Worm (Caenorhabditis elegans): ENCODE data around the gene grwd-1.

DNA sequence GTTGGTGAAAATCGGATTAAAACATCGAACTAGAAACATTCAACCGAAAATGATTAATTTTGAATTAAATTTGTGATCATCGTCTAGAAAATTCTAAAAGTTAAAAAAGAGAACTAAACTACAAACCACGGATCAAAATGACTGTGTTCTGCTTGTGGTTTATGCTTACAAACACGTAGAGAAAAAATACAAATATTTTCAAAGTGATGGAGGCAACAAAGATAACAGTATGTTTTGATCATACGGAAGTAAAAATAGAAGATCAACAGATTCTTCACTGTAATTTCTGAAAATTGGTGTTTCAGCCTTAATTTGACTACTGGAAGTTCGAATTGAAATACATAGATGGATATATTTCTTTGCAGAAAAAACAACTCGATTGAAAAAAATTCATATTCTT, 50.0 kb downstream of the grwd-1 start:
- TF ChIP-seq lin-11 (tag; optimal IDR thresholded peaks at IDR 0.05), result no peak
- TF ChIP-seq pha-4 (tag; optimal IDR thresholded peaks at IDR 0.05), result no peak
- TF ChIP-seq eyg-1 (tag; optimal IDR thresholded peaks at IDR 0.05), result no peak
- TF ChIP-seq che-1 (tag; optimal IDR thresholded peaks at IDR 0.05), result no peak
- no peak for TF ChIP-seq dve-1 (tag; optimal IDR thresholded peaks at IDR 0.05)
- no peak for TF ChIP-seq hlh-15 (tag; optimal IDR thresholded peaks at IDR 0.05)
- TF ChIP-seq F13H6.1 (tag; optimal IDR thresholded peaks at IDR 0.05), result no peak
- TF ChIP-seq fkh-10 (GFP tag; optimal IDR thresholded peaks at IDR 0.05), result no peak
- no peak for TF ChIP-seq pqm-1 (tag; optimal IDR thresholded peaks at IDR 0.05)
- no peak for TF ChIP-seq tbx-2 (tag; optimal IDR thresholded peaks at IDR 0.05)

All from whole organism, late embryonic.